Worm (Caenorhabditis elegans) whole organism, L4/young adult: Measurements from ENCODE around the gene ZK856.7.

Experiments used
- W03F9.2 ChIP-seq: fragments of 150-350 bp; optimal IDR thresholded peaks from 2 replicates; lab custom pipeline; 2014; ENCODE audit warnings: missing biosample characterization, missing genetic modification characterization
- dao-5 ChIP-seq: sonication (generic microtip); optimal IDR thresholded peaks from 2 replicates; lab custom pipeline; 2016; ENCODE audit warnings: missing genotype, missing genetic modification characterization, moderate library complexity, missing compliant biosample characterization
- him-1 ChIP-seq: sonication (generic microtip); optimal IDR thresholded peaks from 2 replicates; lab custom pipeline; 2016; ENCODE audit warnings: missing genotype, missing genetic modification reagents, missing genetic modification characterization, missing compliant biosample characterization

Gene ZK856.7

ce11 chrV:10185719-10186118 is 16.2 kb upstream of the ZK856.7 start, which contains the start of gene ZK856.18:
Gene ZK856.18, minus strand, starts transcription at chrV:10186007.
- no peak for TF ChIP-seq him-1 (tag; lab: Kevin White, UChicago)
- TF ChIP-seq dao-5 (tag; lab: Kevin White, UChicago) = no peak
- TF ChIP-seq W03F9.2 = no peak

ce11 chrV:10190081-10190556 is 11.8 kb upstream of the ZK856.7 start, which contains the start of gene ZK856.5:
Gene ZK856.5, minus strand, starts transcription at chrV:10190131.
- no peak for TF ChIP-seq dao-5 (tag; lab: Kevin White, UChicago)
- TF ChIP-seq him-1 (tag; lab: Kevin White, UChicago) = no peak
- no peak for TF ChIP-seq W03F9.2

- TF ChIP-seq him-1 (tag; lab: Kevin White, UChicago) (no peak), dao-5 (tag; lab: Kevin White, UChicago) (no peak), W03F9.2 (no peak)
These were observed 10.7 kb upstream of the ZK856.7 start for ce11 chrV:10191242-10191641.

ce11 chrV:10198386-10198785 is 3.5 kb upstream of the ZK856.7 start, which contains the start of gene ZK856.6:
Gene ZK856.6, plus strand, starts transcription at chrV:10198686.
- TF ChIP-seq dao-5 (tag; lab: Kevin White, UChicago) = no peak
- no peak for TF ChIP-seq W03F9.2
- TF ChIP-seq him-1 (tag; lab: Kevin White, UChicago) = no peak

- TF ChIP-seq dao-5 (tag; lab: Kevin White, UChicago) (no peak), him-1 (tag; lab: Kevin White, UChicago) (no peak)
These were observed 442 bp downstream of the ZK856.7 start for ce11 chrV:10202340-10202739.

ce11 chrV:10203435-10204009 is 1.6 kb downstream of the ZK856.7 start, which contains the start of gene chpf-1:
Gene chpf-1, minus strand, starts transcription at chrV:10203485.
- TF ChIP-seq W03F9.2 = no peak
- TF ChIP-seq him-1 (tag; lab: Kevin White, UChicago) = no peak
- TF ChIP-seq dao-5 (tag; lab: Kevin White, UChicago) = no peak

- TF ChIP-seq dao-5 (tag; lab: Kevin White, UChicago) = no peak
- TF ChIP-seq W03F9.2 = peak; percentile 58
- no peak for TF ChIP-seq him-1 (tag; lab: Kevin White, UChicago)
These were observed 3.0 kb downstream of the ZK856.7 start, which contains the start of the genes ZK856.19 and ZK856.11 for ce11 chrV:10204863-10205338. Gene ZK856.19, minus strand, starts transcription at chrV:10204913. Gene ZK856.11, minus strand, starts transcription at chrV:10204938.

- TF ChIP-seq him-1 (tag; lab: Kevin White, UChicago) = no peak
- TF ChIP-seq dao-5 (tag; lab: Kevin White, UChicago) = no peak
- no peak for TF ChIP-seq W03F9.2
These were observed 3.6 kb downstream of the ZK856.7 start, which contains the start of gene ZK856.16 for ce11 chrV:10205483-10205882. Gene ZK856.16, minus strand, starts transcription at chrV:10205583.

- TF ChIP-seq W03F9.2 = no peak
- TF ChIP-seq him-1 (tag; lab: Kevin White, UChicago) = no peak
These were observed 4.6 kb downstream of the ZK856.7 start, which contains the start of gene rpc-25 for ce11 chrV:10206502-10206901. Gene rpc-25, minus strand, starts transcription at chrV:10206602.

- TF ChIP-seq him-1 (tag; lab: Kevin White, UChicago) (no peak), W03F9.2 (no peak), dao-5 (tag; lab: Kevin White, UChicago) (no peak)
These were observed 8.3 kb downstream of the ZK856.7 start, which contains the start of gene tftc-3 for ce11 chrV:10210244-10210643. Gene tftc-3, minus strand, starts transcription at chrV:10210344.

- TF ChIP-seq W03F9.2 (no peak), him-1 (tag; lab: Kevin White, UChicago) (no peak), dao-5 (tag; lab: Kevin White, UChicago) (no peak)
These were observed 10.1 kb downstream of the ZK856.7 start, which contains the start of gene zhit-3 for ce11 chrV:10212027-10212426. Gene zhit-3, minus strand, starts transcription at chrV:10212127.

- no peak for TF ChIP-seq dao-5 (tag; lab: Kevin White, UChicago)
- TF ChIP-seq him-1 (tag; lab: Kevin White, UChicago) = no peak
- TF ChIP-seq W03F9.2 = no peak
These were observed 10.7 kb downstream of the ZK856.7 start, which contains the start of gene hpo-40 for ce11 chrV:10212627-10213026. Gene hpo-40, plus strand, starts transcription at chrV:10212927.

ce11 chrV:10216724-10217123 is 14.8 kb downstream of the ZK856.7 start, which contains the start of gene ZK856.14:
Gene ZK856.14, plus strand, starts transcription at chrV:10217024.
- TF ChIP-seq W03F9.2 (no peak), dao-5 (tag; lab: Kevin White, UChicago) (no peak), him-1 (tag; lab: Kevin White, UChicago) (no peak)

ce11 chrV:10220605-10221004 is 18.7 kb downstream of the ZK856.7 start, which contains the start of gene C12D8.13:
Gene C12D8.13, minus strand, starts transcription at chrV:10220705.
- TF ChIP-seq dao-5 (tag; lab: Kevin White, UChicago) = no peak
